Fruit fly (Drosophila melanogaster): ENCODE measurements around the gene CG18234.

dm6 chr3L:18605172-18605571, 1.9 kb downstream of the CG18234 start, which contains the start of gene CG18233:
- TF ChIP-seq CG10631 (GFP tag; optimal IDR thresholded peaks at IDR 0.05) (no peak), Hr38 (GFP tag; optimal IDR thresholded peaks at IDR 0.05) (no peak), CG16779 (tag; optimal IDR thresholded peaks at IDR 0.05) (no peak), dac (GFP tag; optimal IDR thresholded peaks at IDR 0.05) (no peak), OdsH (GFP tag; optimal IDR thresholded peaks at IDR 0.05) (no peak), Gug (GFP tag; IDR thresholded peaks at IDR 0.05) (no peak), CG11902 (GFP tag; optimal IDR thresholded peaks at IDR 0.05) (no peak), Eip93F (GFP tag; optimal IDR thresholded peaks at IDR 0.05) (no peak), ss (GFP tag; optimal IDR thresholded peaks at IDR 0.05) (no peak), CG8319 (GFP tag; optimal IDR thresholded peaks at IDR 0.05) (no peak), CG31627 (GFP tag; optimal IDR thresholded peaks at IDR 0.05) (no peak)

All from whole organism, prepupa.